Fruit fly (Drosophila melanogaster): Measurements from ENCODE around the gene Alp12.
A peak's percentile ranks its signal among the peaks of the same experiment; 100 is the strongest.

Alp12 gene

DNA sequence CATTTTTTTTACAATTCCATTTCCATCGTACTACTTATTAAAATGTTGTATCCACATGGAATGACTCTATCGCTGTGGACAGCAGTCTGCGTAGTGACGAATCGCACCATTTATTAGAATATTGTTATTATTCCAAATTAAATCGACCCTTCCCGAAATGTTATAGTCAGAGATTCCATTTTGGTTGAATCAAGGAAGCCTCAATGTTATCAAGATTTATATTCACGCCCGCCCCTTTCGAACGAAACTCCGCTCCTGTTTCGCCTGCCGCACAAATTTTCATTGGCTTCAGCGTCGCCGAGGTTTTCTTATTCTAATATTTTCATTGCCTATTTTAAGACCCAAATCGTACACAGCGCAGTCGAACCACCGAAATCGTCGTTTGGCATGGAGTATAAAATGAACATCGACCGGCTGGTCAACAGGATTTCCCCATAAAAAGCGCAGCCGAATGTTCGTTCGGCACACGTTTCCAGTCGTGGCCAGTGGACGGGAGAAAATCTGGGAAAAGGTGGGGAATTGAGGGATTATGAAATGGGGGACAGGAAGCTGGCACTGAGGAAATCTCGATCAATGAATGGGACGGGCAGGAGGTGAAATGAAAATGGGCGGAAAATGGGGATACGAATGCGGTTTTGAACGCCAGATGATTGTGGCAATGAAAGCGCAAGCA is 18.0 kb upstream of the Alp12 start (continued):
- TF ChIP-seq CG32767 (GFP tag; IDR thresholded peaks at IDR 0.05) (no peak), CoRest (tag; optimal IDR thresholded peaks at IDR 0.05) (no peak), CG32532 (GFP tag; IDR thresholded peaks at IDR 0.05) (peak; percentile 40), jigr1 (GFP tag; IDR thresholded peaks at IDR 0.05) (no peak), CG17361 (GFP tag; IDR thresholded peaks at IDR 0.05) (peak; percentile 34; the same call in 1 of the 3 replicates), CG12219 (GFP tag; optimal IDR thresholded peaks at IDR 0.05) (no peak), Nf-YA (GFP tag; IDR thresholded peaks at IDR 0.05) (no peak), CG33557 (GFP tag; optimal IDR thresholded peaks at IDR 0.05) (no peak), zfh1 (GFP tag; IDR thresholded peaks at IDR 0.05) (no peak), CG12236 (GFP tag; optimal IDR thresholded peaks at IDR 0.05) (no peak), Dll (GFP tag; IDR thresholded peaks at IDR 0.05; ENCODE audit: partially characterized antibody) (no peak), chm (GFP tag; IDR thresholded peaks at IDR 0.05) (no peak), CG14965 (GFP tag; optimal IDR thresholded peaks at IDR 0.05; ENCODE audit: borderline replicate concordance) (no peak), mld (GFP tag; IDR thresholded peaks at IDR 0.05; ENCODE audit: partially characterized antibody) (no peak), Scr (GFP tag; IDR thresholded peaks at IDR 0.05; ENCODE audit: partially characterized antibody) (no peak), CG5245 (GFP tag; optimal IDR thresholded peaks at IDR 0.05) (no peak)

DNA sequence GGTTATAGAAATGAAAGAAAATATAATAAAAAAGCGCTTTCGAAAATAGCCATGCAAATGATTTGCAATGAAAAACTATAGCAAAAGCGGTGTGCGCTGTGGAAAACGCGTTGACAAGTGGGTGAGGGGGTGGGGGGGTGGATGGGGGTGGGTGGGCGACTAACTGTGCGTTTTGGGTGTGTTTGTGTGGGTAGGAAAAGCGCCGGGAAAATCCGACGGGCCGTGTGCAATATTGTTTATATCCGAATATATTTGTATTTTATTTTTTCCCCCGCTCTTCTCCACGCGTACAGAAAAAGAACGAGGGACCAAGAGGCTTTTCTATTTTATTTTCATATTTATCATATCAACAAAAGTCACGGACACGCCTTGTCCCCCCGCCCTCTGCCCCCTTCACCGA is 17.4 kb upstream of the Alp12 start:
- peak; percentile 12 for TF ChIP-seq CG4328 (GFP tag; optimal IDR thresholded peaks at IDR 0.05)
- TF ChIP-seq CG10959 (GFP tag; IDR thresholded peaks at IDR 0.05): no peak
- TF ChIP-seq crol (GFP tag; IDR thresholded peaks at IDR 0.05): peak; percentile 66
- no peak for TF ChIP-seq bab2 (GFP tag; optimal IDR thresholded peaks at IDR 0.05)
- TF ChIP-seq CG8388 (GFP tag; optimal IDR thresholded peaks at IDR 0.05): no peak
- no peak for TF ChIP-seq jumu (GFP tag; optimal IDR thresholded peaks at IDR 0.05)
- peak; percentile 37 for TF ChIP-seq abd-A (tag; optimal IDR thresholded peaks at IDR 0.05)
- TF ChIP-seq CG30403 (GFP tag; optimal IDR thresholded peaks at IDR 0.05): no peak
- TF ChIP-seq aop (GFP tag; IDR thresholded peaks at IDR 0.05): no peak
- no peak for TF ChIP-seq Fer1 (GFP tag; optimal IDR thresholded peaks at IDR 0.05)
- 0 out of 3 replicates have a peak, but pooled peaks have one; percentile 26 for TF ChIP-seq CG11456 (GFP tag; IDR thresholded peaks at IDR 0.05)
- TF ChIP-seq kni (GFP tag; optimal IDR thresholded peaks at IDR 0.05): no peak
- TF ChIP-seq B-H1 (GFP tag; IDR thresholded peaks at IDR 0.05): no peak
- TF ChIP-seq CG13424 (tag; optimal IDR thresholded peaks at IDR 0.05): no peak
- no peak for TF ChIP-seq nom (GFP tag; optimal IDR thresholded peaks at IDR 0.05)
- TF ChIP-seq CG10654 (GFP tag; optimal IDR thresholded peaks at IDR 0.05): no peak
- no peak for TF ChIP-seq corto (GFP tag; optimal IDR thresholded peaks at IDR 0.05)
- TF ChIP-seq sr (GFP tag; IDR thresholded peaks at IDR 0.05): peak; percentile 95
- no peak for TF ChIP-seq CG4404 (GFP tag; IDR thresholded peaks at IDR 0.05)
- no peak for TF ChIP-seq so (GFP tag; IDR thresholded peaks at IDR 0.05)
- TF ChIP-seq Bteb2 (GFP tag; optimal IDR thresholded peaks at IDR 0.05): no peak
- 0 out of 3 replicates have a peak, but pooled peaks have one; percentile 9 for TF ChIP-seq Dbx (GFP tag; IDR thresholded peaks at IDR 0.05)
- 0 out of 3 replicates have a peak, but pooled peaks have one; percentile 19 for TF ChIP-seq knrl (GFP tag; IDR thresholded peaks at IDR 0.05; ENCODE audit: partially characterized antibody)
- TF ChIP-seq Kr (GFP tag; optimal IDR thresholded peaks at IDR 0.05): no peak
- peak; percentile 27 for TF ChIP-seq sd (tag; optimal IDR thresholded peaks at IDR 0.05)
- no peak for TF ChIP-seq dimm (GFP tag; IDR thresholded peaks at IDR 0.05)
- TF ChIP-seq usp (GFP tag; optimal IDR thresholded peaks at IDR 0.05): no peak
- 0 out of 2 replicates have a peak, but pooled peaks have one; percentile 7 for TF ChIP-seq seq (GFP tag; IDR thresholded peaks at IDR 0.05)
- TF ChIP-seq ac (GFP tag; optimal IDR thresholded peaks at IDR 0.05): no peak
- TF ChIP-seq MTF-1 (GFP tag; optimal IDR thresholded peaks at IDR 0.05; ENCODE audit: borderline replicate concordance): peak; percentile 100
- peak; percentile 76 for TF ChIP-seq CG10543 (GFP tag; optimal IDR thresholded peaks at IDR 0.05)

All from whole organism, embryonic.